Worm (Caenorhabditis elegans) whole organism, late embryonic: ENCODE results near the gene F56C3.4.

Experiments used
- Y22D7AL.16 ChIP-seq: sonication (generic microtip); optimal IDR thresholded peaks from 2 replicates; lab custom pipeline; 2016; ENCODE audit warnings: missing genetic modification characterization, missing compliant biosample characterization
- ama-1 ChIP-seq: fragments of 150-350 bp; optimal IDR thresholded peaks from 2 replicates; lab custom pipeline; 2014
- dve-1 ChIP-seq: sonication (generic microtip); optimal IDR thresholded peaks from 2 replicates; lab custom pipeline; 2017; ENCODE audit warnings: antibody characterized with exemption, mild to moderate bottlenecking, missing genetic modification characterization, missing compliant biosample characterization
- elt-2 ChIP-seq: sonication (generic microtip); optimal IDR thresholded peaks from 2 replicates; lab custom pipeline; 2016; ENCODE audit warnings: missing genetic modification reagents, missing genetic modification characterization, missing compliant biosample characterization
- ets-4 ChIP-seq: sonication (generic microtip); optimal IDR thresholded peaks from 2 replicates; lab custom pipeline; 2016; ENCODE audit warnings: missing genetic modification characterization, missing compliant biosample characterization
- gmeb-2 ChIP-seq: sonication (generic microtip); optimal IDR thresholded peaks from 2 replicates; lab custom pipeline; 2016; ENCODE audit warnings: missing genetic modification characterization, inconsistent platforms, missing compliant biosample characterization
- madf-2 ChIP-seq: sonication (generic microtip); optimal IDR thresholded peaks from 2 replicates; lab custom pipeline; 2017; ENCODE audit warnings: missing genetic modification characterization, missing compliant biosample characterization
- odd-2 ChIP-seq: sonication (generic microtip); optimal IDR thresholded peaks from 2 replicates; lab custom pipeline; 2017; ENCODE audit warnings: antibody characterized with exemption, mild to moderate bottlenecking, missing genetic modification characterization, missing compliant biosample characterization
- pag-3 ChIP-seq: sonication (generic microtip); optimal IDR thresholded peaks from 2 replicates; lab custom pipeline; 2016; ENCODE audit warnings: missing compliant biosample characterization, missing genetic modification characterization, borderline replicate concordance
- pha-4 ChIP-seq: fragments of 150-350 bp; optimal IDR thresholded peaks from 2 replicates; lab custom pipeline; 2018; ENCODE audit warnings: missing biosample characterization, missing genetic modification reagents, missing genetic modification characterization
- rnt-1 ChIP-seq: sonication (generic microtip); optimal IDR thresholded peaks from 2 replicates; lab custom pipeline; 2016; ENCODE audit warnings: missing genetic modification characterization, missing compliant biosample characterization
- syd-9 ChIP-seq: sonication (generic microtip); optimal IDR thresholded peaks from 2 replicates; lab custom pipeline; 2016; ENCODE audit warnings: mild to moderate bottlenecking, missing genetic modification characterization, moderate library complexity, missing compliant biosample characterization
- tbx-2 ChIP-seq: sonication (generic microtip); optimal IDR thresholded peaks from 2 replicates; lab custom pipeline; 2016; ENCODE audit warnings: missing genetic modification characterization, missing compliant biosample characterization

- no peak for TF ChIP-seq rnt-1 (tag; lab: Kevin White, UChicago)
- no peak for TF ChIP-seq odd-2 (tag; lab: Kevin White, UChicago)
- TF ChIP-seq syd-9 = no peak
- TF ChIP-seq Y22D7AL.16 (tag; lab: Kevin White, UChicago) = no peak
- TF ChIP-seq ets-4 = no peak
- no peak for TF ChIP-seq elt-2 (tag; lab: Kevin White, UChicago)
- no peak for TF ChIP-seq dve-1 (tag; lab: Kevin White, UChicago)
- TF ChIP-seq gmeb-2 (tag; lab: Kevin White, UChicago) = no peak
- no peak for TF ChIP-seq ama-1
- TF ChIP-seq pag-3 = no peak
- no peak for TF ChIP-seq pha-4 (tag; lab: Kevin White, UChicago)
- TF ChIP-seq madf-2 (tag; lab: Kevin White, UChicago) = no peak
- no peak for TF ChIP-seq tbx-2
These were observed 33.3 kb downstream of the F56C3.4 start for ce11 chrX:1327201-1327600.
